Worm (Caenorhabditis elegans) whole organism, L1 larva: ENCODE data around the gene asm-1.

ENCODE experiments used
- elt-2 ChIP-seq: sonication (generic microtip); optimal IDR thresholded peaks from 2 replicates; lab custom pipeline; 2016; ENCODE audit warnings: missing genetic modification characterization, mild to moderate bottlenecking, inconsistent platforms, missing compliant biosample characterization, missing genetic modification reagents
- hlh-17 ChIP-seq: fragments of 200-800 bp; sonication (Bioruptor generic); optimal IDR thresholded peaks from 2 replicates; lab custom pipeline; 2018; ENCODE audit warnings: missing genetic modification characterization, mild to moderate bottlenecking, missing compliant biosample characterization, moderate library complexity, borderline replicate concordance
- unc-62 ChIP-seq: fragments of 150-350 bp; optimal IDR thresholded peaks from 2 replicates; lab custom pipeline; 2014; ENCODE audit warnings: missing biosample characterization, missing genetic modification reagents, missing genetic modification characterization
- unc-86 ChIP-seq: sonication (generic microtip); optimal IDR thresholded peaks from 2 replicates; lab custom pipeline; 2016; ENCODE audit warnings: missing genetic modification characterization, missing compliant biosample characterization

- TF ChIP-seq unc-86 (tag; lab: Kevin White, UChicago) (no peak), unc-62 (GFP tag; lab: Kevin White, UChicago) (no peak), elt-2 (tag; lab: Kevin White, UChicago) (no peak), hlh-17 (GFP tag; lab: Kevin White, UChicago) (no peak)
These were observed 26.7 kb downstream of the asm-1 start for ce11 chrII:6936528-6936927.
